Worm (Caenorhabditis elegans) whole organism, L1 larva: ENCODE data around the gene F35D2.6.
A peak's percentile ranks its signal among the peaks of the same experiment; 100 is the strongest.

ENCODE experiments used
- C16A3.4 ChIP-seq: fragments of 150-350 bp; optimal IDR thresholded peaks from 2 replicates; lab custom pipeline; 2014; ENCODE audit warnings: missing biosample characterization, missing genetic modification characterization
- aha-1 ChIP-seq: fragments of 150-350 bp; optimal IDR thresholded peaks from 2 replicates; lab custom pipeline; 2014; ENCODE audit warnings: missing biosample characterization, missing genetic modification characterization
- aly-2 ChIP-seq: fragments of 150-350 bp; optimal IDR thresholded peaks from 2 replicates; lab custom pipeline; 2014; ENCODE audit warnings: missing biosample characterization, missing genetic modification characterization
- blmp-1 ChIP-seq: fragments of 150-350 bp; optimal IDR thresholded peaks from 2 replicates; lab custom pipeline; 2014; ENCODE audit warnings: missing biosample characterization, missing genetic modification characterization
- ceh-88 ChIP-seq: fragments of 200-800 bp; sonication (Bioruptor generic); IDR thresholded peaks from 2 replicates; pipeline ENCODE4 v1.3.6; 2022; ENCODE audit warnings: missing genetic modification characterization, missing compliant biosample characterization
- ceh-90 ChIP-seq: sonication (generic microtip); optimal IDR thresholded peaks from 2 replicates; lab custom pipeline; 2016; ENCODE audit warnings: missing genetic modification characterization, missing compliant biosample characterization
- ces-1 ChIP-seq: fragments of 150-350 bp; optimal IDR thresholded peaks from 2 replicates; lab custom pipeline; 2014; ENCODE audit warnings: missing biosample characterization, missing genetic modification reagents, missing genetic modification characterization
- dsc-1 ChIP-seq: sonication (generic microtip); optimal IDR thresholded peaks from 2 replicates; lab custom pipeline; 2016; ENCODE audit warnings: mild to moderate bottlenecking, missing genetic modification characterization, missing compliant biosample characterization
- efl-3 ChIP-seq: fragments of 200-800 bp; sonication (Bioruptor generic); optimal IDR thresholded peaks from 2 replicates; lab custom pipeline; 2018; ENCODE audit warnings: mild to moderate bottlenecking, missing genetic modification characterization, missing compliant biosample characterization
- elt-3 ChIP-seq, 6 experiments: fragments of 150-350 bp in 1 of 6; sonication (generic microtip); optimal IDR thresholded peaks; 2 replicates each; lab custom pipeline; 2017 to 2018; ENCODE audit warnings: missing biosample characterization in 6 of 6, missing genetic modification characterization in 6 of 6, inconsistent platforms in 1 of 6
- fkh-8 ChIP-seq: sonication (generic microtip); optimal IDR thresholded peaks from 2 replicates; lab custom pipeline; 2016; ENCODE audit warnings: mild to moderate bottlenecking, missing genetic modification characterization, missing compliant biosample characterization
- hlh-4 ChIP-seq: sonication (generic microtip); optimal IDR thresholded peaks from 2 replicates; lab custom pipeline; 2016; ENCODE audit warnings: mild to moderate bottlenecking, missing genetic modification characterization, missing compliant biosample characterization
- jun-1 ChIP-seq: fragments of 150-350 bp; optimal IDR thresholded peaks from 2 replicates; lab custom pipeline; 2014; ENCODE audit warnings: missing biosample characterization, missing genetic modification reagents, missing genetic modification characterization
- lin-14 ChIP-seq: fragments of 200-800 bp; sonication (Bioruptor generic); optimal IDR thresholded peaks from 2 replicates; lab custom pipeline; 2018; ENCODE audit warnings: mild to moderate bottlenecking, missing genetic modification characterization, moderate library complexity, missing compliant biosample characterization
- lin-15B ChIP-seq: fragments of 150-350 bp; sonication (generic microtip); optimal IDR thresholded peaks from 3 replicates; lab custom pipeline; 2014; ENCODE audit warnings: missing biosample characterization, missing genetic modification characterization
- lin-35 ChIP-seq, 2 experiments: fragments of 150-350 bp; optimal IDR thresholded peaks; 2 replicates each; lab custom pipeline; 2014; ENCODE audit warnings: missing biosample characterization in 2 of 2, missing genetic modification characterization in 2 of 2, missing genetic modification reagents in 2 of 2
- lin-39 ChIP-seq: fragments of 150-350 bp; optimal IDR thresholded peaks from 2 replicates; lab custom pipeline; 2014; ENCODE audit warnings: missing biosample characterization, missing genetic modification reagents, missing genetic modification characterization
- lir-3 ChIP-seq: sonication (generic microtip); optimal IDR thresholded peaks from 2 replicates; lab custom pipeline; 2016; ENCODE audit warnings: mild to moderate bottlenecking, missing genetic modification characterization, moderate library complexity, missing compliant biosample characterization; ENCODE audit not compliant: poor library complexity
- lsy-2 ChIP-seq, 2 experiments: fragments of 150-350 bp; optimal IDR thresholded peaks; 2 replicates each; lab custom pipeline; 2014; ENCODE audit warnings: missing biosample characterization in 2 of 2, missing genetic modification characterization in 2 of 2
- mep-1 ChIP-seq: fragments of 150-350 bp; optimal IDR thresholded peaks from 2 replicates; lab custom pipeline; 2014; ENCODE audit warnings: missing biosample characterization, missing genetic modification characterization
- nhr-11 ChIP-seq: fragments of 150-350 bp; optimal IDR thresholded peaks from 2 replicates; lab custom pipeline; 2014; ENCODE audit warnings: missing biosample characterization, missing genetic modification characterization
- nhr-19 ChIP-seq: fragments of 200-800 bp; sonication (Bioruptor generic); conservative IDR thresholded peaks from 2 replicates; pipeline ENCODE4 v1.3.6; 2022; ENCODE audit warnings: missing genetic modification characterization, missing compliant biosample characterization
- nhr-20 ChIP-seq: sonication (generic microtip); optimal IDR thresholded peaks from 2 replicates; lab custom pipeline; 2016; ENCODE audit warnings: mild to moderate bottlenecking, missing genetic modification characterization, missing compliant biosample characterization
- nhr-47 ChIP-seq: sonication (generic microtip); optimal IDR thresholded peaks from 2 replicates; lab custom pipeline; 2016; ENCODE audit warnings: mild to moderate bottlenecking, missing genetic modification characterization, moderate library complexity, missing compliant biosample characterization
- nhr-71 ChIP-seq: sonication (generic microtip); optimal IDR thresholded peaks from 2 replicates; lab custom pipeline; 2016; ENCODE audit warnings: mild to moderate bottlenecking, missing genetic modification characterization, moderate library complexity, missing compliant biosample characterization
- nhr-77 ChIP-seq: fragments of 150-350 bp; optimal IDR thresholded peaks from 2 replicates; lab custom pipeline; 2014; ENCODE audit warnings: missing biosample characterization, missing genetic modification characterization
- nhr-84 ChIP-seq: sonication (generic microtip); optimal IDR thresholded peaks from 2 replicates; lab custom pipeline; 2017; ENCODE audit warnings: missing biosample characterization, missing genetic modification characterization
- nhr-85 ChIP-seq: sonication (generic microtip); peaks from one replicate; lab custom pipeline; 2016; ENCODE audit warnings: missing genetic modification characterization, inconsistent platforms, missing compliant biosample characterization
- nhr-90 ChIP-seq: sonication (generic microtip); optimal IDR thresholded peaks from 2 replicates; lab custom pipeline; 2016; ENCODE audit warnings: mild to moderate bottlenecking, missing genetic modification characterization, missing compliant biosample characterization; ENCODE audit not compliant: poor library complexity
- pax-3 ChIP-seq: fragments of 200-800 bp; sonication (Bioruptor generic); optimal IDR thresholded peaks from 2 replicates; lab custom pipeline; 2018; ENCODE audit warnings: mild to moderate bottlenecking, missing genetic modification characterization, moderate library complexity, missing compliant biosample characterization
- pqm-1 ChIP-seq: sonication (generic microtip); optimal IDR thresholded peaks from 3 replicates; lab custom pipeline; 2017; ENCODE audit warnings: missing biosample characterization, missing genetic modification characterization
- rnt-1 ChIP-seq: sonication (generic microtip); optimal IDR thresholded peaks from 2 replicates; lab custom pipeline; 2016; ENCODE audit warnings: mild to moderate bottlenecking, missing genetic modification characterization, moderate library complexity, missing compliant biosample characterization
- skn-1 ChIP-seq: fragments of 150-350 bp; optimal IDR thresholded peaks from 2 replicates; lab custom pipeline; 2014; ENCODE audit warnings: missing biosample characterization, missing genetic modification characterization
- snpc-4 ChIP-seq: fragments of 150-350 bp; optimal IDR thresholded peaks from 2 replicates; lab custom pipeline; 2014; ENCODE audit warnings: missing biosample characterization, missing genetic modification characterization
- snu-23 ChIP-seq: sonication (generic microtip); optimal IDR thresholded peaks from 2 replicates; lab custom pipeline; 2016; ENCODE audit warnings: missing genetic modification characterization, missing compliant biosample characterization
- sox-4 ChIP-seq: sonication (generic microtip); optimal IDR thresholded peaks from 2 replicates; lab custom pipeline; 2016; ENCODE audit warnings: missing genetic modification characterization, missing compliant biosample characterization
- sptf-1 ChIP-seq: fragments of 150-350 bp; optimal IDR thresholded peaks from 2 replicates; lab custom pipeline; 2014; ENCODE audit warnings: missing biosample characterization, missing genetic modification characterization
- swsn-7 ChIP-seq: sonication (generic microtip); optimal IDR thresholded peaks from 2 replicates; lab custom pipeline; 2016; ENCODE audit warnings: missing genetic modification characterization, missing compliant biosample characterization
- tbx-2 ChIP-seq: sonication (generic microtip); optimal IDR thresholded peaks from 2 replicates; lab custom pipeline; 2016; ENCODE audit warnings: missing genetic modification characterization, missing compliant biosample characterization
- tlp-1 ChIP-seq: fragments of 150-350 bp; optimal IDR thresholded peaks from 2 replicates; lab custom pipeline; 2014; ENCODE audit warnings: missing biosample characterization, missing genetic modification characterization
- unc-130 ChIP-seq: fragments of 150-350 bp; optimal IDR thresholded peaks from 2 replicates; lab custom pipeline; 2017; ENCODE audit warnings: missing biosample characterization, missing genetic modification characterization, inconsistent platforms
- unc-86 ChIP-seq: sonication (generic microtip); optimal IDR thresholded peaks from 2 replicates; lab custom pipeline; 2016; ENCODE audit warnings: missing genetic modification characterization, missing compliant biosample characterization
- unc-98 ChIP-seq: fragments of 200-800 bp; sonication (Bioruptor generic); IDR thresholded peaks from 2 replicates; pipeline ENCODE4 v1.3.6; 2022; ENCODE audit warnings: missing genetic modification characterization, missing compliant biosample characterization
- vab-15 ChIP-seq: sonication (generic microtip); optimal IDR thresholded peaks from 2 replicates; lab custom pipeline; 2017; ENCODE audit warnings: missing genotype, mild to moderate bottlenecking, missing genetic modification characterization, missing compliant biosample characterization
- xbp-1 ChIP-seq: sonication (generic microtip); optimal IDR thresholded peaks from 2 replicates; lab custom pipeline; 2016; ENCODE audit warnings: missing genetic modification characterization, missing compliant biosample characterization
- ztf-11 ChIP-seq, 2 experiments: sonication (generic microtip); optimal IDR thresholded peaks; 2 replicates each; lab custom pipeline; 2016 to 2017; ENCODE audit warnings: missing genetic modification characterization in 2 of 2, missing biosample characterization in 1 of 2, missing compliant biosample characterization in 1 of 2

The F35D2.6 gene

ce11 chrII:7534369-7534768 is 43.1 kb upstream of the F35D2.6 start, which contains the start of gene wrt-10:
Gene wrt-10 (minus strand): TSS chrII:7534563.
- TF ChIP-seq pqm-1, result no peak
- TF ChIP-seq nhr-19 (GFP tag; lab: Robert Waterston, UW), result no peak
- no peak for TF ChIP-seq efl-3 (GFP tag; lab: Kevin White, UChicago)
- no peak for TF ChIP-seq lin-39 (tag; lab: Kevin White, UChicago)
- no peak for TF ChIP-seq swsn-7 (tag; lab: Kevin White, UChicago)
- TF ChIP-seq ceh-90 (tag; lab: Kevin White, UChicago), result no peak
- TF ChIP-seq ceh-88 (GFP tag; lab: Robert Waterston, UW), result no peak
- no peak for TF ChIP-seq nhr-11
- no peak for TF ChIP-seq lir-3 (tag; lab: Kevin White, UChicago)
- TF ChIP-seq nhr-85, result peak; percentile 57
- TF ChIP-seq blmp-1 (tag; lab: Kevin White, UChicago), result peak; percentile 91

ce11 chrII:7534934-7535333 is 42.6 kb upstream of the F35D2.6 start, which contains the start of gene ZK1290.13:
Gene ZK1290.13 (plus strand): TSS chrII:7535006.
- TF ChIP-seq ces-1 (GFP tag; lab: Kevin White, UChicago), result no peak
- no peak for TF ChIP-seq sox-4 (tag; lab: Kevin White, UChicago)
- TF ChIP-seq snpc-4 (tag; lab: Kevin White, UChicago), result no peak
- no peak for TF ChIP-seq nhr-47 (tag; lab: Kevin White, UChicago)
- no peak for TF ChIP-seq blmp-1 (tag; lab: Kevin White, UChicago)
- no peak for TF ChIP-seq nhr-77 (tag; lab: Kevin White, UChicago)
- no peak for TF ChIP-seq lin-35 (GFP tag; optimal IDR thresholded peaks at IDR 0.05; lab: Kevin White, UChicago)
- no peak for TF ChIP-seq fkh-8 (tag; lab: Kevin White, UChicago)
- no peak for TF ChIP-seq nhr-71 (tag; lab: Kevin White, UChicago)

- TF ChIP-seq blmp-1 (tag; lab: Kevin White, UChicago) (peak; percentile 65), lsy-2 (tag; optimal IDR thresholded peaks at IDR 0.05; lab: Kevin White, UChicago) (peak; percentile 75 to 97), lir-3 (tag; lab: Kevin White, UChicago) (peak; percentile 67), elt-3 (tag; optimal IDR thresholded peaks at IDR 0.05; lab: Kevin White, UChicago) (peak in 1 of 6 experiments; percentile 50), C16A3.4 (tag; lab: Kevin White, UChicago) (peak; percentile 72), tbx-2 (tag; lab: Kevin White, UChicago) (peak; percentile 53), lin-14 (GFP tag; lab: Kevin White, UChicago) (peak; percentile 60), nhr-71 (tag; lab: Kevin White, UChicago) (peak; percentile 62), swsn-7 (tag; lab: Kevin White, UChicago) (peak; percentile 17), snu-23 (GFP tag; lab: Kevin White, UChicago) (peak; percentile 60), nhr-90 (tag; lab: Kevin White, UChicago) (peak; percentile 11), nhr-84 (tag; lab: Kevin White, UChicago) (no peak), unc-130 (tag; lab: Kevin White, UChicago) (peak; percentile 55), dsc-1 (tag; lab: Kevin White, UChicago) (no peak), snpc-4 (tag; lab: Kevin White, UChicago) (peak; percentile 8), mep-1 (peak; percentile 56), hlh-4 (tag; lab: Kevin White, UChicago) (no peak), xbp-1 (peak; percentile 53), nhr-19 (GFP tag; lab: Robert Waterston, UW) (no peak), nhr-47 (tag; lab: Kevin White, UChicago) (peak; percentile 38), aly-2 (no peak), fkh-8 (tag; lab: Kevin White, UChicago) (no peak), sptf-1 (tag; lab: Kevin White, UChicago) (no peak), unc-98 (no peak), pax-3 (tag; lab: Kevin White, UChicago) (no peak), nhr-20 (tag; lab: Kevin White, UChicago) (peak; percentile 58), nhr-85 (peak; percentile 13), lin-35 (GFP tag; optimal IDR thresholded peaks at IDR 0.05; lab: Kevin White, UChicago) (peak; percentile 74 to 88), rnt-1 (tag; lab: Kevin White, UChicago) (peak; percentile 72), pqm-1 (no peak), aha-1 (no peak), skn-1 (tag; lab: Kevin White, UChicago) (peak; percentile 37), unc-86 (tag; lab: Kevin White, UChicago) (no peak), ztf-11 (tag; optimal IDR thresholded peaks at IDR 0.05; lab: Kevin White, UChicago) (peak in 1 of 2 experiments; percentile 28), jun-1 (tag; lab: Kevin White, UChicago) (no peak), tlp-1 (no peak), nhr-11 (no peak), vab-15 (peak; percentile 18), lin-15B (tag; lab: Kevin White, UChicago) (peak; percentile 67)
Measured at ce11 chrII:7537603-7538230, 39.8 kb upstream of the F35D2.6 start, which contains the start of gene nfi-1. Gene nfi-1 (plus strand): TSS chrII:7538180.
